Worm (Caenorhabditis elegans) whole organism, L1 larva: Measurements from ENCODE around the gene zif-1.
A peak's percentile ranks its signal among the peaks of the same experiment; 100 is the strongest.

Source experiments
- C04F5.9 ChIP-seq: sonication (generic microtip); optimal IDR thresholded peaks from 2 replicates; lab custom pipeline; 2016; ENCODE audit warnings: missing genetic modification characterization, missing compliant biosample characterization
- C34B4.2 ChIP-seq: sonication (generic microtip); optimal IDR thresholded peaks from 2 replicates; lab custom pipeline; 2017; ENCODE audit warnings: mild to moderate bottlenecking, missing genetic modification characterization, missing compliant biosample characterization
- F16B12.6 ChIP-seq: fragments of 150-350 bp; optimal IDR thresholded peaks from 2 replicates; lab custom pipeline; 2014; ENCODE audit warnings: missing biosample characterization, missing genetic modification characterization
- Y116A8C.19 ChIP-seq: sonication (generic microtip); optimal IDR thresholded peaks from 2 replicates; lab custom pipeline; 2016; ENCODE audit warnings: missing compliant biosample characterization, missing genetic modification characterization, borderline replicate concordance
- alr-1 ChIP-seq: fragments of 200-800 bp; sonication (Bioruptor generic); optimal IDR thresholded peaks from 2 replicates; lab custom pipeline; 2018; ENCODE audit warnings: borderline replicate concordance, mild to moderate bottlenecking, missing genetic modification characterization, missing compliant biosample characterization
- aly-2 ChIP-seq: fragments of 150-350 bp; optimal IDR thresholded peaks from 2 replicates; lab custom pipeline; 2014; ENCODE audit warnings: missing biosample characterization, missing genetic modification characterization
- ama-1 ChIP-seq: fragments of 150-350 bp; optimal IDR thresholded peaks from 2 replicates; lab custom pipeline; 2014
- blmp-1 ChIP-seq: fragments of 150-350 bp; optimal IDR thresholded peaks from 2 replicates; lab custom pipeline; 2014; ENCODE audit warnings: missing biosample characterization, missing genetic modification characterization
- ceh-8 ChIP-seq: fragments of 200-800 bp; sonication (Bioruptor generic); optimal IDR thresholded peaks from 2 replicates; lab custom pipeline; 2018; ENCODE audit warnings: mild to moderate bottlenecking, missing genetic modification characterization, moderate library complexity, missing compliant biosample characterization
- ceh-88 ChIP-seq: fragments of 200-800 bp; sonication (Bioruptor generic); IDR thresholded peaks from 2 replicates; pipeline ENCODE4 v1.3.6; 2022; ENCODE audit warnings: missing genetic modification characterization, missing compliant biosample characterization
- ces-1 ChIP-seq: fragments of 150-350 bp; optimal IDR thresholded peaks from 2 replicates; lab custom pipeline; 2014; ENCODE audit warnings: missing biosample characterization, missing genetic modification reagents, missing genetic modification characterization
- dpl-1 ChIP-seq, 3 experiments: fragments of 150-350 bp in 2 of 3; sonication (generic microtip) in 1 of 3; optimal IDR thresholded peaks; 2 replicates each; lab custom pipeline; 2014 to 2017; ENCODE audit warnings: missing biosample characterization in 3 of 3, missing genetic modification characterization in 3 of 3, missing genetic modification reagents in 3 of 3
- efl-1 ChIP-seq, 4 experiments: fragments of 150-350 bp; optimal IDR thresholded peaks in 3 of 4; peaks in 1 of 4; 1 replicate in 1 of 4; 2 replicates in 3 of 4; lab custom pipeline; 2014; ENCODE audit warnings: missing biosample characterization in 2 of 4, missing genetic modification characterization in 2 of 4, missing genetic modification reagents in 2 of 4
- efl-3 ChIP-seq: fragments of 200-800 bp; sonication (Bioruptor generic); optimal IDR thresholded peaks from 2 replicates; lab custom pipeline; 2018; ENCODE audit warnings: mild to moderate bottlenecking, missing genetic modification characterization, missing compliant biosample characterization
- egl-13 ChIP-seq: sonication (generic microtip); optimal IDR thresholded peaks from 2 replicates; lab custom pipeline; 2016; ENCODE audit warnings: missing genotype, missing genetic modification reagents, missing genetic modification characterization, missing compliant biosample characterization
- egl-27 ChIP-seq, 2 experiments: fragments of 150-350 bp in 1 of 2; sonication (generic microtip); optimal IDR thresholded peaks; 3 replicates each; lab custom pipeline; 2017 to 2018; ENCODE audit warnings: missing biosample characterization in 2 of 2, missing genetic modification characterization in 2 of 2, missing genetic modification reagents in 2 of 2
- elt-3 ChIP-seq, 6 experiments: fragments of 150-350 bp in 1 of 6; sonication (generic microtip); optimal IDR thresholded peaks; 2 replicates each; lab custom pipeline; 2017 to 2018; ENCODE audit warnings: missing biosample characterization in 6 of 6, missing genetic modification characterization in 6 of 6, inconsistent platforms in 1 of 6
- fkh-10 ChIP-seq: sonication (generic microtip); optimal IDR thresholded peaks from 2 replicates; lab custom pipeline; 2017; ENCODE audit warnings: missing biosample characterization, missing genetic modification reagents, missing genetic modification characterization
- fkh-4 ChIP-seq: sonication (generic microtip); optimal IDR thresholded peaks from 2 replicates; lab custom pipeline; 2016; ENCODE audit warnings: missing compliant biosample characterization, missing genetic modification characterization, borderline replicate concordance
- fos-1 ChIP-seq: fragments of 150-350 bp; optimal IDR thresholded peaks from 2 replicates; lab custom pipeline; 2014; ENCODE audit warnings: missing biosample characterization, missing genetic modification characterization
- hlh-17 ChIP-seq: fragments of 200-800 bp; sonication (Bioruptor generic); optimal IDR thresholded peaks from 2 replicates; lab custom pipeline; 2018; ENCODE audit warnings: missing genetic modification characterization, mild to moderate bottlenecking, missing compliant biosample characterization, moderate library complexity, borderline replicate concordance
- hlh-4 ChIP-seq: sonication (generic microtip); optimal IDR thresholded peaks from 2 replicates; lab custom pipeline; 2016; ENCODE audit warnings: mild to moderate bottlenecking, missing genetic modification characterization, missing compliant biosample characterization
- hpl-2 ChIP-seq: fragments of 150-350 bp; optimal IDR thresholded peaks from 2 replicates; lab custom pipeline; 2014; ENCODE audit warnings: missing biosample characterization, missing genetic modification reagents, missing genetic modification characterization
- irx-1 ChIP-seq: sonication (generic microtip); optimal IDR thresholded peaks from 2 replicates; lab custom pipeline; 2016; ENCODE audit warnings: missing genetic modification characterization, missing compliant biosample characterization
- lin-14 ChIP-seq: fragments of 200-800 bp; sonication (Bioruptor generic); optimal IDR thresholded peaks from 2 replicates; lab custom pipeline; 2018; ENCODE audit warnings: mild to moderate bottlenecking, missing genetic modification characterization, moderate library complexity, missing compliant biosample characterization
- lin-15B ChIP-seq: fragments of 150-350 bp; sonication (generic microtip); optimal IDR thresholded peaks from 3 replicates; lab custom pipeline; 2014; ENCODE audit warnings: missing biosample characterization, missing genetic modification characterization
- lin-35 ChIP-seq, 2 experiments: fragments of 150-350 bp; optimal IDR thresholded peaks; 2 replicates each; lab custom pipeline; 2014; ENCODE audit warnings: missing biosample characterization in 2 of 2, missing genetic modification characterization in 2 of 2, missing genetic modification reagents in 2 of 2
- lin-39 ChIP-seq: fragments of 150-350 bp; optimal IDR thresholded peaks from 2 replicates; lab custom pipeline; 2014; ENCODE audit warnings: missing biosample characterization, missing genetic modification reagents, missing genetic modification characterization
- lsy-2 ChIP-seq, 2 experiments: fragments of 150-350 bp; optimal IDR thresholded peaks; 2 replicates each; lab custom pipeline; 2014; ENCODE audit warnings: missing biosample characterization in 2 of 2, missing genetic modification characterization in 2 of 2
- nhr-20 ChIP-seq: sonication (generic microtip); optimal IDR thresholded peaks from 2 replicates; lab custom pipeline; 2016; ENCODE audit warnings: mild to moderate bottlenecking, missing genetic modification characterization, missing compliant biosample characterization
- nhr-237 ChIP-seq: fragments of 150-350 bp; optimal IDR thresholded peaks from 2 replicates; lab custom pipeline; 2014; ENCODE audit warnings: missing biosample characterization, missing genetic modification characterization
- nhr-28 ChIP-seq: fragments of 150-350 bp; optimal IDR thresholded peaks from 2 replicates; lab custom pipeline; 2014; ENCODE audit warnings: missing biosample characterization, missing genetic modification characterization
- nhr-47 ChIP-seq: sonication (generic microtip); optimal IDR thresholded peaks from 2 replicates; lab custom pipeline; 2016; ENCODE audit warnings: mild to moderate bottlenecking, missing genetic modification characterization, moderate library complexity, missing compliant biosample characterization
- nhr-71 ChIP-seq: sonication (generic microtip); optimal IDR thresholded peaks from 2 replicates; lab custom pipeline; 2016; ENCODE audit warnings: mild to moderate bottlenecking, missing genetic modification characterization, moderate library complexity, missing compliant biosample characterization
- nhr-76 ChIP-seq: sonication (generic microtip); optimal IDR thresholded peaks from 2 replicates; lab custom pipeline; 2017; ENCODE audit warnings: missing biosample characterization, missing genetic modification characterization
- nhr-77 ChIP-seq: fragments of 150-350 bp; optimal IDR thresholded peaks from 2 replicates; lab custom pipeline; 2014; ENCODE audit warnings: missing biosample characterization, missing genetic modification characterization
- nhr-90 ChIP-seq: sonication (generic microtip); optimal IDR thresholded peaks from 2 replicates; lab custom pipeline; 2016; ENCODE audit warnings: mild to moderate bottlenecking, missing genetic modification characterization, missing compliant biosample characterization; ENCODE audit not compliant: poor library complexity
- pax-3 ChIP-seq: fragments of 200-800 bp; sonication (Bioruptor generic); optimal IDR thresholded peaks from 2 replicates; lab custom pipeline; 2018; ENCODE audit warnings: mild to moderate bottlenecking, missing genetic modification characterization, moderate library complexity, missing compliant biosample characterization
- skn-1 ChIP-seq: fragments of 150-350 bp; optimal IDR thresholded peaks from 2 replicates; lab custom pipeline; 2014; ENCODE audit warnings: missing biosample characterization, missing genetic modification characterization
- snpc-4 ChIP-seq: fragments of 150-350 bp; optimal IDR thresholded peaks from 2 replicates; lab custom pipeline; 2014; ENCODE audit warnings: missing biosample characterization, missing genetic modification characterization
- snu-23 ChIP-seq: sonication (generic microtip); optimal IDR thresholded peaks from 2 replicates; lab custom pipeline; 2016; ENCODE audit warnings: missing genetic modification characterization, missing compliant biosample characterization
- sox-4 ChIP-seq: sonication (generic microtip); optimal IDR thresholded peaks from 2 replicates; lab custom pipeline; 2016; ENCODE audit warnings: missing genetic modification characterization, missing compliant biosample characterization
- sptf-1 ChIP-seq: fragments of 150-350 bp; optimal IDR thresholded peaks from 2 replicates; lab custom pipeline; 2014; ENCODE audit warnings: missing biosample characterization, missing genetic modification characterization
- sup-37 ChIP-seq: fragments of 200-800 bp; sonication (Bioruptor generic); optimal IDR thresholded peaks from 2 replicates; lab custom pipeline; 2018; ENCODE audit warnings: mild to moderate bottlenecking, missing genetic modification characterization, missing compliant biosample characterization
- swsn-7 ChIP-seq: sonication (generic microtip); optimal IDR thresholded peaks from 2 replicates; lab custom pipeline; 2016; ENCODE audit warnings: missing genetic modification characterization, missing compliant biosample characterization
- tlp-1 ChIP-seq: fragments of 150-350 bp; optimal IDR thresholded peaks from 2 replicates; lab custom pipeline; 2014; ENCODE audit warnings: missing biosample characterization, missing genetic modification characterization
- unc-130 ChIP-seq: fragments of 150-350 bp; optimal IDR thresholded peaks from 2 replicates; lab custom pipeline; 2017; ENCODE audit warnings: missing biosample characterization, missing genetic modification characterization, inconsistent platforms
- unc-30 ChIP-seq: sonication (generic microtip); optimal IDR thresholded peaks from 2 replicates; lab custom pipeline; 2017; ENCODE audit warnings: missing biosample characterization, missing genetic modification characterization
- zag-1 ChIP-seq: fragments of 150-350 bp; optimal IDR thresholded peaks from 2 replicates; lab custom pipeline; 2014; ENCODE audit warnings: missing biosample characterization, missing genetic modification characterization
- ztf-11 ChIP-seq, 2 experiments: sonication (generic microtip); optimal IDR thresholded peaks; 2 replicates each; lab custom pipeline; 2016 to 2017; ENCODE audit warnings: missing genetic modification characterization in 2 of 2, missing biosample characterization in 1 of 2, missing compliant biosample characterization in 1 of 2
- ztf-4 ChIP-seq: fragments of 150-350 bp; optimal IDR thresholded peaks from 2 replicates; lab custom pipeline; 2014; ENCODE audit warnings: missing biosample characterization, missing genetic modification characterization

Gene zif-1

ce11 chrIII:9052371-9052978 lies 49.9 kb downstream of the zif-1 start (continued):
- TF ChIP-seq Y116A8C.19 (tag; lab: Kevin White, UChicago) = no peak
- TF ChIP-seq lin-14 (GFP tag; lab: Kevin White, UChicago) = peak; percentile 67
- no peak for TF ChIP-seq ztf-11 (tag; optimal IDR thresholded peaks at IDR 0.05; lab: Kevin White, UChicago)
- no peak for TF ChIP-seq unc-30 (tag; lab: Kevin White, UChicago)
- no peak for TF ChIP-seq lin-39 (tag; lab: Kevin White, UChicago)
- peak; percentile 28 for TF ChIP-seq ama-1 (lab: Kevin White, UChicago)
- no peak for TF ChIP-seq hpl-2 (GFP tag; lab: Kevin White, UChicago)
- peak; percentile 30 for TF ChIP-seq swsn-7 (tag; lab: Kevin White, UChicago)
- TF ChIP-seq lin-15B (tag; lab: Kevin White, UChicago) = no peak
- TF ChIP-seq pax-3 (tag; lab: Kevin White, UChicago) = no peak
- TF ChIP-seq fkh-4 (tag; lab: Kevin White, UChicago) = no peak
- TF ChIP-seq efl-3 (GFP tag; lab: Kevin White, UChicago) = no peak
- no peak for TF ChIP-seq dpl-1 (GFP tag; optimal IDR thresholded peaks at IDR 0.05; lab: Kevin White, UChicago)
- no peak for TF ChIP-seq fkh-10 (GFP tag; lab: Kevin White, UChicago)
- no peak for TF ChIP-seq nhr-237 (tag; lab: Kevin White, UChicago)
- no peak for TF ChIP-seq ces-1
- TF ChIP-seq irx-1 (tag; lab: Kevin White, UChicago) = no peak
- no peak for TF ChIP-seq elt-3 (tag; optimal IDR thresholded peaks at IDR 0.05; lab: Kevin White, UChicago)
- peak; percentile 39 for TF ChIP-seq nhr-47 (tag; lab: Kevin White, UChicago)
- peak; percentile 23 for TF ChIP-seq egl-13
- peak; percentile 34 to 43 for TF ChIP-seq lin-35 (GFP tag; optimal IDR thresholded peaks at IDR 0.05; lab: Kevin White, UChicago)
- peak; percentile 7 for TF ChIP-seq aly-2 (tag; lab: Kevin White, UChicago)
- no peak for TF ChIP-seq ceh-8
- no peak for TF ChIP-seq egl-27 (tag; optimal IDR thresholded peaks at IDR 0.05; lab: Kevin White, UChicago)
- TF ChIP-seq nhr-77 (tag; lab: Kevin White, UChicago) = no peak
- peak; percentile 50 for TF ChIP-seq skn-1 (tag; lab: Kevin White, UChicago)
- TF ChIP-seq snu-23 = peak; percentile 72
- TF ChIP-seq unc-130 = peak; percentile 48
- TF ChIP-seq zag-1 = no peak
- TF ChIP-seq nhr-20 = peak; percentile 57
- no peak for TF ChIP-seq nhr-28 (tag; lab: Kevin White, UChicago)
- no peak for TF ChIP-seq snpc-4 (tag; lab: Kevin White, UChicago)
- TF ChIP-seq hlh-17 (GFP tag; lab: Kevin White, UChicago) = no peak
- peak; percentile 31 for TF ChIP-seq blmp-1 (tag; lab: Kevin White, UChicago)
- TF ChIP-seq efl-1 (optimal IDR thresholded peaks at IDR 0.05; lab: Kevin White, UChicago) = peak; percentile 49 to 50
- peak in 1 of 2 experiments; percentile 87 for TF ChIP-seq efl-1 (GFP tag; optimal IDR thresholded peaks at IDR 0.05 in 1 of 2; lab: Kevin White, UChicago)
- no peak for TF ChIP-seq alr-1 (tag; lab: Kevin White, UChicago)
- no peak for TF ChIP-seq C04F5.9 (tag; lab: Kevin White, UChicago)
- peak; percentile 58 for TF ChIP-seq nhr-71
- TF ChIP-seq nhr-90 (tag; lab: Kevin White, UChicago) = no peak

- TF ChIP-seq lin-14 (GFP tag; lab: Kevin White, UChicago) (peak; percentile 3), C34B4.2 (tag; lab: Kevin White, UChicago) (peak; percentile 19), unc-130 (no peak), snpc-4 (tag; lab: Kevin White, UChicago) (no peak), nhr-76 (tag; lab: Kevin White, UChicago) (no peak), tlp-1 (tag; lab: Kevin White, UChicago) (no peak), swsn-7 (tag; lab: Kevin White, UChicago) (no peak), sup-37 (GFP tag; lab: Kevin White, UChicago) (no peak), efl-3 (GFP tag; lab: Kevin White, UChicago) (no peak), sptf-1 (tag; lab: Kevin White, UChicago) (no peak), fos-1 (no peak), sox-4 (tag; lab: Kevin White, UChicago) (no peak), lsy-2 (tag; optimal IDR thresholded peaks at IDR 0.05; lab: Kevin White, UChicago) (no peak), hlh-4 (tag; lab: Kevin White, UChicago) (no peak), nhr-237 (tag; lab: Kevin White, UChicago) (peak; percentile 19), ceh-88 (GFP tag; lab: Robert Waterston, UW) (no peak), ztf-4 (tag; lab: Kevin White, UChicago) (no peak), alr-1 (tag; lab: Kevin White, UChicago) (no peak), F16B12.6 (tag; lab: Kevin White, UChicago) (no peak), nhr-77 (tag; lab: Kevin White, UChicago) (no peak), nhr-90 (tag; lab: Kevin White, UChicago) (no peak)
Measured at ce11 chrIII:9053263-9053662, 50.7 kb downstream of the zif-1 start.
